Fruit fly (Drosophila melanogaster): ENCODE data around the gene CG5011.

The CG5011 gene

dm6 chr2L:1199912-1200721 is at the start of gene CG5011, which contains the start of gene CG43349:
Gene CG5011 (plus strand): TSS chr2L:1200671.
Gene CG43349 (plus strand): TSS chr2L:1200205.
- no peak for TF ChIP-seq noc (tag; optimal IDR thresholded peaks at IDR 0.05)

dm6 chr2L:1152693-1153092 is 47.8 kb upstream of the CG5011 start:
- TF ChIP-seq noc (tag; optimal IDR thresholded peaks at IDR 0.05), result no peak

dm6 chr2L:1156592-1157249 is 43.8 kb upstream of the CG5011 start:
- TF ChIP-seq noc (tag; optimal IDR thresholded peaks at IDR 0.05), result no peak

dm6 chr2L:1157357-1157678 is 43.2 kb upstream of the CG5011 start:
- no peak for TF ChIP-seq noc (tag; optimal IDR thresholded peaks at IDR 0.05)

dm6 chr2L:1157679-1158518 is 42.6 kb upstream of the CG5011 start, which contains the start of gene capt:
Gene capt (minus strand): TSS chr2L:1158262.
- TF ChIP-seq noc (tag; optimal IDR thresholded peaks at IDR 0.05), result peak; percentile 35

- no peak for TF ChIP-seq noc (tag; optimal IDR thresholded peaks at IDR 0.05)
Measured at dm6 chr2L:1158519-1159319, 41.8 kb upstream of the CG5011 start, which contains the start of gene Tango14. Gene Tango14 (plus strand): TSS chr2L:1158661.

dm6 chr2L:1163538-1164143 is 36.8 kb upstream of the CG5011 start, which contains the start of gene CG5080:
Gene CG5080 (minus strand): TSS chr2L:1163886.
- TF ChIP-seq noc (tag; optimal IDR thresholded peaks at IDR 0.05), result no peak

dm6 chr2L:1164294-1164693 is 36.2 kb upstream of the CG5011 start, which contains the start of gene IntS14:
Gene IntS14 (plus strand): TSS chr2L:1164443.
- TF ChIP-seq noc (tag; optimal IDR thresholded peaks at IDR 0.05), result no peak

- TF ChIP-seq noc (tag; optimal IDR thresholded peaks at IDR 0.05), result no peak
Measured at dm6 chr2L:1166326-1166725, 34.1 kb upstream of the CG5011 start, which contains the start of gene CG14341. Gene CG14341 (plus strand): TSS chr2L:1166506.

dm6 chr2L:1169867-1170415 is 30.5 kb upstream of the CG5011 start, which contains the start of the genes CG31922 and Plap:
Gene CG31922 (plus strand): TSS chr2L:1170181.
Gene Plap (minus strand): TSS chr2L:1170365.
- peak; percentile 72 for TF ChIP-seq noc (tag; optimal IDR thresholded peaks at IDR 0.05)

- no peak for TF ChIP-seq noc (tag; optimal IDR thresholded peaks at IDR 0.05)
Measured at dm6 chr2L:1172704-1173107, 27.8 kb upstream of the CG5011 start, which contains the start of the genes Charon and CG4887. Gene Charon (minus strand): TSS chr2L:1172805. Gene CG4887 (plus strand): TSS chr2L:1173009.

- TF ChIP-seq noc (tag; optimal IDR thresholded peaks at IDR 0.05), result no peak
Measured at dm6 chr2L:1177522-1177921, 22.9 kb upstream of the CG5011 start, which contains the start of gene CG4896. Gene CG4896 (plus strand): TSS chr2L:1177690.

dm6 chr2L:1183799-1184198 is 16.7 kb upstream of the CG5011 start, which contains the start of the genes CG5126 and Tgt:
Gene CG5126 (minus strand): TSS chr2L:1184020.
Gene Tgt (plus strand): TSS chr2L:1184065.
- TF ChIP-seq noc (tag; optimal IDR thresholded peaks at IDR 0.05), result no peak

All from whole organism, larva.